Fruit fly (Drosophila melanogaster): ENCODE data around the gene Larp4B.

Gene Larp4B

DNA sequence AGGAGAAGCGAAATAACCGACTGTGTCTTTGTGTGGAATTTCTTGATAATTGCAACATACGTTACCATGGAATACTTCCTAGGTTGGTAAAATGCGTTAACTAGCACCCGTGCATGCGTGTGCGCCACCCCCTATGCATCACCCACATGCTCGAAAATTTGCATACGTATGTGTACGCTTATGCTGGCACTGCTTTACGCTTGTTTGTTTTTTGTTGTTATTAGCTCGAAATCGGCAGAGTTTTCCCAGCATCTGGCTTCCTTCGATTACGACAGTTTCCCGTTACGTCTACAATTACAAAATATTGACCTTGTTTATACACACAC, 1.8 kb downstream of the Larp4B start:
- TF ChIP-seq foxo (GFP tag; optimal IDR thresholded peaks at IDR 0.05) (no peak), Rel (GFP tag; optimal IDR thresholded peaks at IDR 0.05) (no peak), Rel (tag; optimal IDR thresholded peaks at IDR 0.05) (no peak), Hr83 (GFP tag; optimal IDR thresholded peaks at IDR 0.05; ENCODE audit: poor library complexity, severe bottlenecking) (no peak), N (GFP tag; optimal IDR thresholded peaks at IDR 0.05) (peak; percentile 42), tai (GFP tag; optimal IDR thresholded peaks at IDR 0.05) (no peak), Dif (GFP tag; optimal IDR thresholded peaks at IDR 0.05; ENCODE audit: partially characterized antibody) (no peak)

- TF ChIP-seq Jra (GFP tag; optimal IDR thresholded peaks at IDR 0.05) (no peak), foxo (GFP tag; optimal IDR thresholded peaks at IDR 0.05) (no peak)
Observed at dm6 chr3L:3236319-3236718, 11.7 kb downstream of the Larp4B start.

DNA sequence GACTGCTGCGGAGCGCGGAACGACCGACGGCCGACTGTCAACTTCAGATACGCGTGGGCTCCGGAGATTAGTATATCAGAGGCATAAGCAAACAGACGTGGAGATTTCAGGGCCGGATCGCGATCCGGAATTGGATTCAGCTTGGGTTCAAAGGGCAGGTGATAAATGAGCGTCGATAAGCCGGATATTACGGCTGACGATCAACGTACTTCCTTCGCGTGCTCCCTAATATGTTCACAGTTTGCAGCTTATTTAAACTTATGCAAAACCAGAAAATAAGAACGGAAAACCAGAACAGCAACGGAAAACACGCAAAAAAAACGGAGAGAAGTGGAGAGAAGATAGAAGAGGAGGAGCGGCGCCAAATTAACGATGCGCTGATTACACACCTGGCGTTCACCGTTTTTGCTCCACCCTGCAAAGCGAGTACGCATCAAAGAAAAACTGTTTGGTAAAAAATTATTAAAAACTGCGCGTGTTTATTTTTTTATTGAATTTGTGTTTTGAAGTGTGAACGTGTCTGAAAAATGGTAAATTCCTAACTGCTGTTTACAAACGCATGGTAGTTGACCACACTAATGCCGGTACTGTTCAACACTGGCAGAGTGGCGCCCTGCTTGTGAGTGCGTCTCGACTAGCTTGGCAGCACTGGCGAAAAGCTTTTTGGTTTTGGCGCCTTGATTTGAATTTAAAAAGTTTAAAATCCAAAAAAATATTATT, 14.6 kb downstream of the Larp4B start, which contains the start of gene CG17746:
Gene CG17746 (minus strand): TSS at position 546 of the 720 bp plus-strand sequence.
- peak in 1 of 2 experiments; percentile 35 for TF ChIP-seq foxo (GFP tag; optimal IDR thresholded peaks at IDR 0.05)
- TF ChIP-seq GATAd (GFP tag; optimal IDR thresholded peaks at IDR 0.05), result no peak
- TF ChIP-seq brk (GFP tag; optimal IDR thresholded peaks at IDR 0.05), result peak; percentile 31
- TF ChIP-seq rgr (GFP tag; optimal IDR thresholded peaks at IDR 0.05), result peak; percentile 44
- peak; percentile 3 for TF ChIP-seq fru (GFP tag; optimal IDR thresholded peaks at IDR 0.05)
- TF ChIP-seq lola (GFP tag; optimal IDR thresholded peaks at IDR 0.05), result no peak
- peak; percentile 4 for TF ChIP-seq ey (GFP tag; optimal IDR thresholded peaks at IDR 0.05)
- peak; percentile 2 for TF ChIP-seq HLH106 (tag; optimal IDR thresholded peaks at IDR 0.05)
- peak; percentile 48 for TF ChIP-seq h (GFP tag; optimal IDR thresholded peaks at IDR 0.05)
- peak; percentile 53 for TF ChIP-seq Hnf4 (GFP tag; optimal IDR thresholded peaks at IDR 0.05)
- no peak for TF ChIP-seq CG32264 (GFP tag; optimal IDR thresholded peaks at IDR 0.05)
- peak; percentile 6 for TF ChIP-seq Dif (GFP tag; optimal IDR thresholded peaks at IDR 0.05; ENCODE audit: partially characterized antibody)
- TF ChIP-seq sv (GFP tag; optimal IDR thresholded peaks at IDR 0.05), result peak; percentile 17
- peak; percentile 50 for TF ChIP-seq Hr83 (GFP tag; optimal IDR thresholded peaks at IDR 0.05; ENCODE audit: poor library complexity, severe bottlenecking)
- peak; percentile 10 for TF ChIP-seq Jra (GFP tag; optimal IDR thresholded peaks at IDR 0.05)
- no peak for TF ChIP-seq sage (GFP tag; optimal IDR thresholded peaks at IDR 0.05)

dm6 chr3L:3239785-3240596, 15.4 kb downstream of the Larp4B start:
- TF ChIP-seq tai (GFP tag; optimal IDR thresholded peaks at IDR 0.05) (peak; percentile 60), dl (GFP tag; optimal IDR thresholded peaks at IDR 0.05; ENCODE audit: insufficient read depth in 1 of 2, partially characterized antibody in 2 of 2) (no peak), psq (GFP tag; optimal IDR thresholded peaks at IDR 0.05) (peak; percentile 89), dmrt93B (GFP tag; optimal IDR thresholded peaks at IDR 0.05) (no peak), OdsH (GFP tag; optimal IDR thresholded peaks at IDR 0.05) (peak; percentile 76), sv (GFP tag; optimal IDR thresholded peaks at IDR 0.05) (no peak), CG32264 (GFP tag; optimal IDR thresholded peaks at IDR 0.05) (peak; percentile 77), usp (GFP tag; optimal IDR thresholded peaks at IDR 0.05) (no peak), Hr78 (GFP tag; optimal IDR thresholded peaks at IDR 0.05) (no peak), jim (GFP tag; optimal IDR thresholded peaks at IDR 0.05) (peak; percentile 45), CG9705 (GFP tag; optimal IDR thresholded peaks at IDR 0.05) (no peak), ey (GFP tag; optimal IDR thresholded peaks at IDR 0.05) (peak; percentile 84), Jra (GFP tag; optimal IDR thresholded peaks at IDR 0.05) (peak; percentile 23), Myc (optimal IDR thresholded peaks at IDR 0.05) (no peak), Dfd (GFP tag; optimal IDR thresholded peaks at IDR 0.05) (no peak), br (GFP tag; optimal IDR thresholded peaks at IDR 0.05) (peak; percentile 46), Abd-B (GFP tag; optimal IDR thresholded peaks at IDR 0.05) (no peak), foxo (GFP tag; optimal IDR thresholded peaks at IDR 0.05) (peak in 1 of 2 experiments; percentile 69), brk (GFP tag; optimal IDR thresholded peaks at IDR 0.05) (peak; percentile 37), rgr (GFP tag; optimal IDR thresholded peaks at IDR 0.05) (peak; percentile 82), h (GFP tag; optimal IDR thresholded peaks at IDR 0.05) (peak; percentile 57), Rel (GFP tag; optimal IDR thresholded peaks at IDR 0.05) (peak; percentile 20), Rel (tag; optimal IDR thresholded peaks at IDR 0.05) (peak; percentile 76), Dif (GFP tag; optimal IDR thresholded peaks at IDR 0.05; ENCODE audit: partially characterized antibody) (no peak), fru (GFP tag; optimal IDR thresholded peaks at IDR 0.05) (peak; percentile 72), pan (optimal IDR thresholded peaks at IDR 0.05) (no peak), woc (GFP tag; optimal IDR thresholded peaks at IDR 0.05) (peak; percentile 30), CrebA (GFP tag; optimal IDR thresholded peaks at IDR 0.05; ENCODE audit: borderline replicate concordance) (peak; percentile 43), N (GFP tag; optimal IDR thresholded peaks at IDR 0.05) (no peak), Mio (GFP tag; optimal IDR thresholded peaks at IDR 0.05) (no peak), sage (GFP tag; optimal IDR thresholded peaks at IDR 0.05) (peak; percentile 25), dsf (GFP tag; optimal IDR thresholded peaks at IDR 0.05; ENCODE audit: borderline replicate concordance) (no peak), lola (GFP tag; optimal IDR thresholded peaks at IDR 0.05) (no peak), HLH106 (tag; optimal IDR thresholded peaks at IDR 0.05) (peak; percentile 23), Hr83 (GFP tag; optimal IDR thresholded peaks at IDR 0.05; ENCODE audit: poor library complexity, severe bottlenecking) (peak; percentile 68), GATAd (GFP tag; optimal IDR thresholded peaks at IDR 0.05) (no peak), Sp1 (GFP tag; optimal IDR thresholded peaks at IDR 0.05) (peak; percentile 74), Hnf4 (GFP tag; optimal IDR thresholded peaks at IDR 0.05) (peak; percentile 71)
